Fruit fly (Drosophila melanogaster): ENCODE data around the gene ProRS-m.

ProRS-m gene

DNA sequence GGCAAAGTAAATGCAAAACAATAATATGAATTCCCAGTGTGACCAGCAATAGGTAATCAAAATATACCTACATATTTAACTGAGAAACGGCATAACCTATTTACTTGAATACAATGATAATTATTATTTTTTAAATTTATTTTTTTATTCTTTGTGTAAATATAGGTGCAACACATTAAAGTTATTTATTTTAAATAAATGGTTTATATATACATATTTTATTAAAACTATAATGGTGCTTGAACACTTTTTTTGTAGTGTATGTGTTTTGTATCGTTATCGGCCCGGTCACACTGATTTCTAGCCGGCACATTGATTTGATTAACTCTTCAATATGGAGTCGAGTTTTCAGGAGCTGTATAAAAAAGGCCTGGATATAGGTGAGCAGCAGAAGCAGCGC, at the start of gene ProRS-m, which contains the start of the genes CG42304 and Snup:
Gene ProRS-m, minus strand, starts transcription at position 51 of the 400 bp plus-strand sequence.
Gene CG42304, plus strand, starts transcription at position 289 of the 400 bp plus-strand sequence.
Gene Snup, plus strand, starts transcription at position 289 of the 400 bp plus-strand sequence.
- no peak for TF ChIP-seq Myc (optimal IDR thresholded peaks at IDR 0.05)
- TF ChIP-seq Sin3A (optimal IDR thresholded peaks at IDR 0.05), result no peak
- no peak for TF ChIP-seq h (optimal IDR thresholded peaks at IDR 0.05)
- no peak for TF ChIP-seq psq (optimal IDR thresholded peaks at IDR 0.05)
- TF ChIP-seq insv (optimal IDR thresholded peaks at IDR 0.05), result no peak
- no peak for TF ChIP-seq ttk (optimal IDR thresholded peaks at IDR 0.05)

DNA sequence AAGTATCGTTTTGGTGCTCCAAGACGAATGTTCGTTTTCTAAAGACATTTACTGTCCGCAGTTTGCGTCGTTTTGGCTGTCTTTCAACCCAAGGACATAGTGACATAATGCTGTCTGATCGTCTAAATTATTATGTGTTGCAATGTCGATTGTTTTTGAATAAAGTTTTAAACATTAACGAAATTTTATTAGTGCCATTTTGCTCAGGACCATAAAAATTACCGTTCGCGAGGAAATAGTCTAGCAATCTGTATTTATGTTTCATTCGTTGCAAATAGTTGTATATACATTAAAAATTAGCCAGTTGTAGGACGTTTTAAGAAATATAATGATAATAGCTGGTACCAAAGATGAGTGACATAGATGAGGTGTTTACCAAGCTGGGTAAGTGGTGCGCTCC, 9.7 kb upstream of the ProRS-m start, which contains the start of gene CG33234:
Gene CG33234, plus strand, starts transcription at position 301 of the 400 bp plus-strand sequence.
- TF ChIP-seq Myc (optimal IDR thresholded peaks at IDR 0.05) (no peak), insv (optimal IDR thresholded peaks at IDR 0.05) (no peak), Sin3A (optimal IDR thresholded peaks at IDR 0.05) (no peak), psq (optimal IDR thresholded peaks at IDR 0.05) (no peak), h (optimal IDR thresholded peaks at IDR 0.05) (no peak), ttk (optimal IDR thresholded peaks at IDR 0.05) (no peak)

DNA sequence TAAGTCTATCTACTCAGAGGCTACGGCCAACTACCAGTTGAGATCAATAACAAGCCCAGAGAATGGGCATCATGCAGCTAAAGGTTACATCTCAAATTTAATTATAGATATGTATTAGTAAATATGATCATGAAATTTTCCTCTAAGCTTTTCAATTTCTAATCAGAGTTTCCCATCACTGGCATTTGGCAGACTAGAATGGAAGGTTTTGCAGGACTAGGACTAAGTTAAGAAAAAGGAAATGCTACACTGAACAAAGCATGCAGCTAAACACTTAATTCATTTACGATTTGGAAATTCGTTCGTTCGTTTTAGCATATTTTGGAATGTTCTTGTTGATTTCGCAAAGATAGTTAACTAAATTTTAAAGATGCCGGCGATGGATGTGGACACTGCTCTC, 7.7 kb upstream of the ProRS-m start, which contains the start of gene CG33233:
Gene CG33233, plus strand, starts transcription at position 301 of the 400 bp plus-strand sequence.
- TF ChIP-seq ttk (optimal IDR thresholded peaks at IDR 0.05) (no peak), psq (optimal IDR thresholded peaks at IDR 0.05) (no peak), Myc (optimal IDR thresholded peaks at IDR 0.05) (no peak), h (optimal IDR thresholded peaks at IDR 0.05) (no peak), Sin3A (optimal IDR thresholded peaks at IDR 0.05) (no peak), insv (optimal IDR thresholded peaks at IDR 0.05) (no peak)

dm6 chr3L:2647523-2648378, 3.9 kb downstream of the ProRS-m start, which contains the start of gene CG1246:
Gene CG1246, plus strand, starts transcription at chr3L:2648048.
- TF ChIP-seq Sin3A (optimal IDR thresholded peaks at IDR 0.05), result no peak
- TF ChIP-seq insv (optimal IDR thresholded peaks at IDR 0.05), result no peak
- TF ChIP-seq psq (optimal IDR thresholded peaks at IDR 0.05), result no peak
- TF ChIP-seq ttk (optimal IDR thresholded peaks at IDR 0.05), result no peak
- no peak for TF ChIP-seq Myc (optimal IDR thresholded peaks at IDR 0.05)
- TF ChIP-seq h (optimal IDR thresholded peaks at IDR 0.05), result no peak

dm6 chr3L:2645068-2645467, 6.6 kb downstream of the ProRS-m start, which contains the start of gene CG1143:
Gene CG1143, plus strand, starts transcription at chr3L:2645368.
- no peak for TF ChIP-seq psq (optimal IDR thresholded peaks at IDR 0.05)
- TF ChIP-seq h (optimal IDR thresholded peaks at IDR 0.05), result no peak
- no peak for TF ChIP-seq Sin3A (optimal IDR thresholded peaks at IDR 0.05)
- no peak for TF ChIP-seq ttk (optimal IDR thresholded peaks at IDR 0.05)
- no peak for TF ChIP-seq insv (optimal IDR thresholded peaks at IDR 0.05)
- TF ChIP-seq Myc (optimal IDR thresholded peaks at IDR 0.05), result no peak

DNA sequence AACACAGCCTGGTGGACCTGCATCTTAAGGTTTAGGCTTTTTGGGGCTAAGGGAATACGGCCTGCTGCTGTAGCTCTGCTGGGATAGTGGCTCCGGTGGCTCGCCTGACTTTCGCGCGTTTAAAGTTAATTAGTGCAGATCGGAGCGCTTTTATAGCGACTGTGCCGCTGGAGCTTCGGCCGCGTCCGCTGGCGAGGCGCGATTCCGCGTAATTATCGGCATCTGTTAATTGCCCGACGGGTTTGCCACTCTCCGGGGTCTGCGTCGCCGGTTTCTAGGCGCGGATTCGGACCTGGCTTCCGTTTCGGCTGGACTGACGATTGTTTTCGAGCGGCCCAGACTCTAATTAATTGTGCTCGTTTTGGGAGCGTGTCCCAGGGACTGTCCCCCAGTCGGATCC, 8.3 kb downstream of the ProRS-m start, which contains the start of gene CG14949:
Gene CG14949, minus strand, starts transcription at position 101 of the 400 bp plus-strand sequence.
- no peak for TF ChIP-seq Sin3A (optimal IDR thresholded peaks at IDR 0.05)
- TF ChIP-seq psq (optimal IDR thresholded peaks at IDR 0.05), result no peak

dm6 chr3L:2636023-2636968, 15.4 kb downstream of the ProRS-m start:
- TF ChIP-seq psq (optimal IDR thresholded peaks at IDR 0.05) (peak; percentile 71), insv (optimal IDR thresholded peaks at IDR 0.05) (no peak), Sin3A (optimal IDR thresholded peaks at IDR 0.05) (no peak), Myc (optimal IDR thresholded peaks at IDR 0.05) (no peak), ttk (optimal IDR thresholded peaks at IDR 0.05) (no peak), h (optimal IDR thresholded peaks at IDR 0.05) (no peak)

- TF ChIP-seq ttk (optimal IDR thresholded peaks at IDR 0.05) (no peak), psq (optimal IDR thresholded peaks at IDR 0.05) (peak; percentile 98)
These were observed 16.5 kb downstream of the ProRS-m start for dm6 chr3L:2634929-2635799.

- TF ChIP-seq psq (optimal IDR thresholded peaks at IDR 0.05) (peak; percentile 43), h (optimal IDR thresholded peaks at IDR 0.05) (no peak), Myc (optimal IDR thresholded peaks at IDR 0.05) (no peak), insv (optimal IDR thresholded peaks at IDR 0.05) (no peak), ttk (optimal IDR thresholded peaks at IDR 0.05) (peak; percentile 32), Sin3A (optimal IDR thresholded peaks at IDR 0.05) (no peak)
These were observed 18.9 kb downstream of the ProRS-m start for dm6 chr3L:2632763-2633100.

DNA sequence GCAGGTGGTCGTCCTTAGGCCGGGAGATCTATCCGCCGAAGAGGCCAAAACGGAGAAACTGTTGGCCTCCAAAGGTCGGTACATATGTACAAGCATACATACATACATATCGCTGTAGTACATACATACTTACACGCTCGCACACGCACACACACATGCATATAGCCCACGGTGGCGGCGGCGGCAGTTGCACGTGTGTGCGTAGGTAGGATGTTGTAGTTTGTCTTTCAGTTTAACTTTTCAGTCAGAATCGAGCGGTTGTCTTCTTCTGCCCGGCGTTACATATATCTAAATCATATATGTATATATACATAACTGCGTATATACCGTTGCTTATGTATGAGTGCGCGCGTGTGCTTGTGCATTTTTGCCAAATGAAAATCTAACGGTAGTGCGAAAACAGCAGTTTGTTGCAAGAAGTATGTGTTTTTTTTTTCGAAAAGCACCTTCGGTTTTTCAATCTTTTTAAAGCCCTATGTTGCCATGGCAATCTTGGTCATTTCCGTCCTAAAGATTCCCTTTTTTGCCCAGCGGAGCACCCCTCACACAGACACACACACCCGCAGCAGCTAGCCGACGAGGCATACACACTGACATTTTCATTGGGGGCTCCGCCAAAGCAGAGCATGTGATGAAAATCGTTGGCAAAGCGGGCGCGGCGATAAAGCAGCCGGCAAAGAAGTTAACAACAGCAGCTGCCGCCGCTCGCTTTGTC, 19.4 kb downstream of the ProRS-m start:
- no peak for TF ChIP-seq insv (optimal IDR thresholded peaks at IDR 0.05)
- TF ChIP-seq ttk (optimal IDR thresholded peaks at IDR 0.05), result no peak
- no peak for TF ChIP-seq psq (optimal IDR thresholded peaks at IDR 0.05)
- TF ChIP-seq Sin3A (optimal IDR thresholded peaks at IDR 0.05), result no peak
- TF ChIP-seq Myc (optimal IDR thresholded peaks at IDR 0.05), result no peak
- TF ChIP-seq h (optimal IDR thresholded peaks at IDR 0.05), result no peak

Data from Kc167 (cell line).